Fruit fly (Drosophila melanogaster) whole organism, adult: ENCODE measurements around the gene CG42704.

Source experiments
- CG11617 ChIP-seq: fragments of 200-800 bp; sonication (Bioruptor generic); optimal IDR thresholded peaks from 2 replicates; lab custom pipeline; 2017; ENCODE audit warnings: mild to moderate bottlenecking, missing biosample characterization, missing genetic modification reagents, missing genetic modification characterization
- CG12768 ChIP-seq: fragments of 200-800 bp; sonication (Bioruptor generic); optimal IDR thresholded peaks from 2 replicates; lab custom pipeline; 2017; ENCODE audit warnings: missing biosample characterization, missing genetic modification characterization, mild to moderate bottlenecking, moderate library complexity, missing genetic modification reagents
- CG14711 ChIP-seq: fragments of 200-800 bp; sonication (Bioruptor generic); optimal IDR thresholded peaks from 2 replicates; lab custom pipeline; 2018; ENCODE audit warnings: missing biosample characterization, mild to moderate bottlenecking, missing genetic modification characterization, moderate library complexity
- CG1620 ChIP-seq: fragments of 200-800 bp; sonication (Bioruptor generic); optimal IDR thresholded peaks from 2 replicates; lab custom pipeline; 2016; ENCODE audit warnings: missing biosample characterization, missing genetic modification characterization
- CG33017 ChIP-seq: fragments of 200-800 bp; sonication (Bioruptor generic); optimal IDR thresholded peaks from 2 replicates; lab custom pipeline; 2018; ENCODE audit warnings: missing biosample characterization, mild to moderate bottlenecking, missing genetic modification characterization, moderate library complexity
- CG5204 ChIP-seq: fragments of 200-800 bp; sonication (Bioruptor generic); optimal IDR thresholded peaks from 2 replicates; lab custom pipeline; 2016; ENCODE audit warnings: missing biosample characterization, missing genetic modification characterization
- CG7045 ChIP-seq: fragments of 200-800 bp; sonication (Bioruptor generic); optimal IDR thresholded peaks from 2 replicates; lab custom pipeline; 2017; ENCODE audit warnings: missing biosample characterization, mild to moderate bottlenecking, missing genetic modification characterization
- CG7101 ChIP-seq: fragments of 200-800 bp; sonication (Bioruptor generic); optimal IDR thresholded peaks from 2 replicates; lab custom pipeline; 2018; ENCODE audit warnings: missing biosample characterization, mild to moderate bottlenecking, missing genetic modification characterization, moderate library complexity
- Clk ChIP-seq: fragments of 200-800 bp; sonication (Bioruptor generic); optimal IDR thresholded peaks from 2 replicates; lab custom pipeline; 2017; ENCODE audit warnings: missing biosample characterization, missing genetic modification characterization
- Crg-1 ChIP-seq: fragments of 200-800 bp; sonication (Bioruptor generic); optimal IDR thresholded peaks from 2 replicates; lab custom pipeline; 2016; ENCODE audit warnings: missing biosample characterization, missing genetic modification characterization
- Hr96 ChIP-seq: fragments of 200-800 bp; sonication (Bioruptor generic); optimal IDR thresholded peaks from 2 replicates; lab custom pipeline; 2016; ENCODE audit warnings: missing biosample characterization, missing genetic modification characterization
- Mnt ChIP-seq: fragments of 200-800 bp; sonication (Bioruptor generic); optimal IDR thresholded peaks from 2 replicates; lab custom pipeline; 2016; ENCODE audit warnings: missing biosample characterization, mild to moderate bottlenecking, missing genetic modification characterization
- bab1 ChIP-seq: fragments of 200-800 bp; sonication (Bioruptor generic); optimal IDR thresholded peaks from 3 replicates; lab custom pipeline; 2019; ENCODE audit warnings: missing biosample characterization, mild to moderate bottlenecking, missing genetic modification characterization, moderate library complexity
- cic ChIP-seq: fragments of 200-800 bp; sonication (Bioruptor generic); optimal IDR thresholded peaks from 2 replicates; lab custom pipeline; 2017; ENCODE audit warnings: missing biosample characterization, mild to moderate bottlenecking, missing genetic modification characterization, moderate library complexity
- cnc ChIP-seq, 2 experiments: fragments of >200 bp; optimal IDR thresholded peaks; 2 replicates each; lab custom pipeline; 2017
- kay ChIP-seq: fragments of 200-800 bp; sonication (Bioruptor generic); peaks from one replicate; lab custom pipeline; 2016; ENCODE audit warnings: missing biosample characterization, missing genetic modification characterization, borderline replicate concordance
- ovo ChIP-seq: fragments of 200-800 bp; sonication (Bioruptor generic); optimal IDR thresholded peaks from 2 replicates; lab custom pipeline; 2016; ENCODE audit warnings: missing biosample characterization, missing genetic modification characterization
- pad ChIP-seq: fragments of 200-800 bp; sonication (Bioruptor generic); optimal IDR thresholded peaks from 3 replicates; lab custom pipeline; 2017; ENCODE audit warnings: missing biosample characterization, missing genetic modification characterization, mild to moderate bottlenecking, moderate library complexity, missing genetic modification reagents
- tj ChIP-seq: fragments of 200-800 bp; sonication (Bioruptor generic); optimal IDR thresholded peaks from 3 replicates; lab custom pipeline; 2017; ENCODE audit warnings: missing biosample characterization, mild to moderate bottlenecking, missing genetic modification characterization, moderate library complexity
- toe ChIP-seq: fragments of 200-800 bp; sonication (Bioruptor generic); optimal IDR thresholded peaks from 2 replicates; lab custom pipeline; 2016; ENCODE audit warnings: missing biosample characterization, missing genetic modification characterization

CG42704 gene

dm6 chrX:7417875-7418274 lies 5.4 kb downstream of the CG42704 start:
- no peak for TF ChIP-seq Hr96 (GFP tag; lab: Kevin White, UChicago)
- TF ChIP-seq Crg-1 (GFP tag; lab: Kevin White, UChicago) = no peak
- no peak for TF ChIP-seq bab1 (GFP tag; lab: Kevin White, UChicago)
- no peak for TF ChIP-seq CG7045 (GFP tag; lab: Kevin White, UChicago)
- TF ChIP-seq cnc (optimal IDR thresholded peaks at IDR 0.05; lab: Kevin White, UChicago) = no peak
- no peak for TF ChIP-seq CG12768 (GFP tag; lab: Kevin White, UChicago)
- TF ChIP-seq tj (GFP tag; lab: Kevin White, UChicago) = no peak
- TF ChIP-seq CG33017 (tag; lab: Kevin White, UChicago) = no peak
- TF ChIP-seq CG14711 (tag; lab: Kevin White, UChicago) = no peak
- no peak for TF ChIP-seq ovo
- TF ChIP-seq kay (GFP tag; lab: Kevin White, UChicago) = no peak
- TF ChIP-seq pad (GFP tag; lab: Kevin White, UChicago) = no peak
- TF ChIP-seq Mnt (GFP tag; lab: Kevin White, UChicago) = no peak
- TF ChIP-seq CG1620 (GFP tag; lab: Kevin White, UChicago) = no peak
- no peak for TF ChIP-seq CG11617 (GFP tag; lab: Kevin White, UChicago)
- TF ChIP-seq CG5204 (GFP tag; lab: Kevin White, UChicago) = no peak
- no peak for TF ChIP-seq CG7101

dm6 chrX:7418294-7418693 lies 5.8 kb downstream of the CG42704 start, which contains the start of gene rumpel:
TSS of gene rumpel (plus strand) at chrX:7418594.
- TF ChIP-seq pad (GFP tag; lab: Kevin White, UChicago) = no peak

- TF ChIP-seq kay (GFP tag; lab: Kevin White, UChicago) (no peak), CG1620 (GFP tag; lab: Kevin White, UChicago) (no peak), Mnt (GFP tag; lab: Kevin White, UChicago) (no peak), CG14711 (tag; lab: Kevin White, UChicago) (no peak), Clk (GFP tag; lab: Kevin White, UChicago) (no peak), tj (GFP tag; lab: Kevin White, UChicago) (no peak)
These were observed 10.1 kb downstream of the CG42704 start for dm6 chrX:7422577-7422976.

- no peak for TF ChIP-seq CG7101
- TF ChIP-seq Clk (GFP tag; lab: Kevin White, UChicago) = no peak
- TF ChIP-seq CG33017 (tag; lab: Kevin White, UChicago) = no peak
- TF ChIP-seq CG11617 (GFP tag; lab: Kevin White, UChicago) = no peak
- no peak for TF ChIP-seq pad (GFP tag; lab: Kevin White, UChicago)
- TF ChIP-seq CG12768 (GFP tag; lab: Kevin White, UChicago) = no peak
- no peak for TF ChIP-seq ovo
- no peak for TF ChIP-seq bab1 (GFP tag; lab: Kevin White, UChicago)
These were observed 12.3 kb downstream of the CG42704 start, which contains the start of gene CG15036 for dm6 chrX:7424742-7425141. TSS of gene CG15036 (minus strand) at chrX:7424842.

dm6 chrX:7425643-7426042 lies 13.2 kb downstream of the CG42704 start, which contains the start of gene CG32726:
TSS of gene CG32726 (minus strand) at chrX:7425743.
- TF ChIP-seq ovo (no peak), CG1620 (GFP tag; lab: Kevin White, UChicago) (no peak), pad (GFP tag; lab: Kevin White, UChicago) (no peak), CG14711 (tag; lab: Kevin White, UChicago) (no peak), Clk (GFP tag; lab: Kevin White, UChicago) (no peak), Hr96 (GFP tag; lab: Kevin White, UChicago) (no peak), CG11617 (GFP tag; lab: Kevin White, UChicago) (no peak), Mnt (GFP tag; lab: Kevin White, UChicago) (no peak), toe (GFP tag; lab: Kevin White, UChicago) (no peak), CG33017 (tag; lab: Kevin White, UChicago) (no peak), bab1 (GFP tag; lab: Kevin White, UChicago) (no peak), cnc (optimal IDR thresholded peaks at IDR 0.05; lab: Kevin White, UChicago) (no peak), CG7045 (GFP tag; lab: Kevin White, UChicago) (no peak), kay (GFP tag; lab: Kevin White, UChicago) (no peak), cic (GFP tag; lab: Kevin White, UChicago) (no peak), tj (GFP tag; lab: Kevin White, UChicago) (no peak), CG7101 (no peak), CG5204 (GFP tag; lab: Kevin White, UChicago) (no peak), Crg-1 (GFP tag; lab: Kevin White, UChicago) (no peak), CG12768 (GFP tag; lab: Kevin White, UChicago) (no peak)

dm6 chrX:7432393-7432792 lies 19.9 kb downstream of the CG42704 start:
- TF ChIP-seq kay (GFP tag; lab: Kevin White, UChicago) = no peak
- TF ChIP-seq tj (GFP tag; lab: Kevin White, UChicago) = no peak
- no peak for TF ChIP-seq Clk (GFP tag; lab: Kevin White, UChicago)
- no peak for TF ChIP-seq toe (GFP tag; lab: Kevin White, UChicago)
- no peak for TF ChIP-seq pad (GFP tag; lab: Kevin White, UChicago)
- no peak for TF ChIP-seq CG11617 (GFP tag; lab: Kevin White, UChicago)
- TF ChIP-seq Hr96 (GFP tag; lab: Kevin White, UChicago) = no peak
- TF ChIP-seq cic (GFP tag; lab: Kevin White, UChicago) = no peak
- no peak for TF ChIP-seq Mnt (GFP tag; lab: Kevin White, UChicago)
- TF ChIP-seq CG5204 (GFP tag; lab: Kevin White, UChicago) = no peak
- no peak for TF ChIP-seq bab1 (GFP tag; lab: Kevin White, UChicago)
- TF ChIP-seq CG7101 = no peak
- no peak for TF ChIP-seq CG33017 (tag; lab: Kevin White, UChicago)
- no peak for TF ChIP-seq cnc (optimal IDR thresholded peaks at IDR 0.05; lab: Kevin White, UChicago)
- no peak for TF ChIP-seq CG1620 (GFP tag; lab: Kevin White, UChicago)
- TF ChIP-seq CG7045 (GFP tag; lab: Kevin White, UChicago) = no peak
